Worm (Caenorhabditis elegans) whole organism, midembryonic: Measurements from ENCODE around the gene F59H6.14.
A peak's percentile ranks its signal among the peaks of the same experiment; 100 is the strongest.
"Not testable (repeated sequence)": the region's sequence is repeated elsewhere in the genome, so short reads cannot be mapped to it uniquely, and the experiment has no call there.

Experiments used
- T22C8.4 ChIP-seq: fragments of 200-800 bp; sonication (Bioruptor generic); IDR thresholded peaks from 2 replicates; pipeline ENCODE4 v1.3.6; 2022; ENCODE audit warnings: missing genetic modification characterization, missing compliant biosample characterization
- cog-1 ChIP-seq: sonication (generic microtip); optimal IDR thresholded peaks from 2 replicates; lab custom pipeline; 2016; ENCODE audit warnings: missing genetic modification characterization, missing compliant biosample characterization
- flt-1 ChIP-seq: fragments of 200-800 bp; sonication (Bioruptor generic); IDR thresholded peaks from 2 replicates; pipeline ENCODE4 v1.3.6; 2022; ENCODE audit warnings: missing genetic modification characterization, missing compliant biosample characterization
- klf-2 ChIP-seq: fragments of 200-800 bp; sonication (Bioruptor generic); conservative IDR thresholded peaks from 2 replicates; pipeline ENCODE4 v1.3.6; 2022; ENCODE audit warnings: missing genetic modification reagents, missing genetic modification characterization, missing compliant biosample characterization
- med-1 ChIP-seq: sonication (generic microtip); optimal IDR thresholded peaks from 2 replicates; lab custom pipeline; 2017; ENCODE audit warnings: missing genetic modification characterization, mild to moderate bottlenecking, missing compliant biosample characterization, antibody characterized with exemption, missing genetic modification reagents; ENCODE audit not compliant: insufficient read depth
- ref-1 ChIP-seq: fragments of 200-800 bp; sonication (Bioruptor generic); conservative IDR thresholded peaks from 2 replicates; pipeline ENCODE4 v1.3.6; 2022; ENCODE audit warnings: missing genetic modification reagents, missing genetic modification characterization, missing compliant biosample characterization
- tab-1 ChIP-seq: fragments of 200-800 bp; sonication (Bioruptor generic); IDR thresholded peaks from 2 replicates; pipeline ENCODE4 v1.3.6; 2022; ENCODE audit warnings: missing genetic modification characterization, missing compliant biosample characterization
- ztf-23 ChIP-seq: fragments of 200-800 bp; sonication (Bioruptor generic); IDR thresholded peaks from 2 replicates; pipeline ENCODE4 v1.3.6; 2022; ENCODE audit warnings: missing genetic modification reagents, missing genetic modification characterization, missing compliant biosample characterization
- ztf-29 ChIP-seq: fragments of 200-800 bp; sonication (Bioruptor generic); IDR thresholded peaks from 2 replicates; pipeline ENCODE4 v1.3.6; 2022; ENCODE audit warnings: missing genetic modification reagents, missing genetic modification characterization, missing compliant biosample characterization

The F59H6.14 gene

DNA sequence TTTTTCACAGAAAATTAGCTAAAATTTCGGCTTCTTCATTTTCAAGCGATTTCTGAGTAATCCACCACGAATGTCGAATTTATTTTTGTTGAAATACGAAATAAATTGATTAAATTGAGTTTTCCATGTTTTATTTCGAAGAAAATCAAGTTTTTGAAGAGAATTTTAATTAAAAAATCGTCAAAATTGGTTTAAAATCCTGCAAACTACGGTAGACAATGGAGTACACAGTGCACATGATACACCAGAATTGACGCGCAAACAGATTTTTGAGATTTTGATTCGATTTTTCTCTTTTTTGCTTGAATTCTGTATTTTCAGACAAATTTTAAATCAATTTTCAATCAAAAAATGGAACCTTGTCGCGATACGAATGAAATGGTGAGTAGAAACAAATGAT lies at the start of gene F59H6.14:
F59H6.14 (plus strand) TSS at position 301 of the 400 bp plus-strand sequence.
- TF ChIP-seq T22C8.4 (GFP tag; lab: Robert Waterston, UW): no peak
- no peak for TF ChIP-seq cog-1 (tag; lab: Kevin White, UChicago)
- no peak for TF ChIP-seq ref-1
- TF ChIP-seq ztf-23 (GFP tag; lab: Robert Waterston, UW): no peak
- TF ChIP-seq med-1: no peak
- no peak for TF ChIP-seq flt-1 (GFP tag; lab: Robert Waterston, UW)
- TF ChIP-seq klf-2: no peak
- TF ChIP-seq ztf-29: no peak
- TF ChIP-seq tab-1: no peak

DNA sequence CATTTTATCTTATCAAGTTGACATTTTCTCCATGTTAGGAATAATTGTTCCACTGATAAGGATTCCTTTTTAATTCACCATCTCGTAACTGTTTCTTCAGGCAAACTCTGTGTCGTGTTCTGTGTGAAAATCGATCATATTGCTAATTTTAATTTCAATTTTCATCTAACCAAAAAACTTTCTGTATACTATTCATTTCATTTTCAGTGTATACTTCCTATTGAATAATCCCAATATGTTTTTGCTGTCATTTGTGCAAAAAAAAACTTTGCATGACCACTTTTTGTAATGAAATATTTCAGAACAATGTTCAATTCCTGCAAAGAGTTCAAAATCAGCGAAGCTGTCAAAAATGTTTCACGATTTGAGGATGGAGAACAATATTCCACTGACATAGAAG lies 46.4 kb upstream of the F59H6.14 start, which contains the start of gene Y16E11A.4:
Y16E11A.4 (plus strand) TSS at position 301 of the 400 bp plus-strand sequence.
- no peak for TF ChIP-seq cog-1 (tag; lab: Kevin White, UChicago)
- no peak for TF ChIP-seq ztf-23 (GFP tag; lab: Robert Waterston, UW)
- TF ChIP-seq T22C8.4 (GFP tag; lab: Robert Waterston, UW): no peak
- TF ChIP-seq med-1: no peak
- no peak for TF ChIP-seq tab-1
- TF ChIP-seq klf-2: no peak
- TF ChIP-seq ztf-29: no peak
- TF ChIP-seq flt-1 (GFP tag; lab: Robert Waterston, UW): no peak
- no peak for TF ChIP-seq ref-1

DNA sequence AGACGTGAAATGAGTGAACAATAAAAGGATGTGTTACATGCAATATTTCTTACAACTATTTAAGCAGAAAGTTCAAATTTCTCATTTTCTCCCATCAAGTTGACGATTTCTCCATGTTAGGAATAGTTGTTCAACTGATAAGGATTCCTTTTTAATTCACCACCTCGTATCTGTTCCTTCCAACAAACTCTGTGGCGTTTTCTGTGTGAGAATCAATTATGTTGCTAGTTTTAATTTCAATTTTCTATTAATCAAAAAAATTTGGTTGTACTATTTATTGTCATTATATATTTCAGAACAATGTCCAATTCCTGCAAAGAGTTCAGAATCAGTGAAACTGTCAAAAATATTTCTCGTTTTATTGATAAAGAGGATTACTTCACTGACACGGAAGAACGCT lies 44.4 kb upstream of the F59H6.14 start, which contains the start of gene math-44:
math-44 (plus strand) TSS at position 301 of the 400 bp plus-strand sequence.
- TF ChIP-seq klf-2: no peak
- no peak for TF ChIP-seq ztf-29
- TF ChIP-seq cog-1 (tag; lab: Kevin White, UChicago): no peak
- no peak for TF ChIP-seq tab-1
- no peak for TF ChIP-seq flt-1 (GFP tag; lab: Robert Waterston, UW)
- TF ChIP-seq T22C8.4 (GFP tag; lab: Robert Waterston, UW): no peak
- no peak for TF ChIP-seq med-1
- TF ChIP-seq ref-1: no peak
- no peak for TF ChIP-seq ztf-23 (GFP tag; lab: Robert Waterston, UW)

DNA sequence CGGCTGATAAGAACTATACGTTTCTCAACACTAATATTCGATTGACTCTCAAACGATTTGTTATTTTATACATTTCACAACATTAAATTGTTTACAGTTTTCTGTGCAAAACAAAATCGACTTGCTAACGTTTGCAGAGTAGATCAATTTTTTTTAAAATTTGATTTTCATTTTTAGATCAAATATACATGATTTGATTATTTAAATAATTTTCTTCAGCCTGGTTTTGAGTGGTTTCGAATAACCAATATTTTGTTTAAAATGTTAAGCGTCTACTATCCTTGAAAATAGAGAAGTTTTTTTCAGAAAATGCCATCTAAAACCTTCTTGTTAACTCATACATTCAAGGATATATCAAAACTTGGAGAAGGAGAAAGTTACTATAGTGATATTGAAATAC lies 39.6 kb upstream of the F59H6.14 start, which contains the start of gene math-21:
math-21 (plus strand) TSS at position 301 of the 400 bp plus-strand sequence.
- TF ChIP-seq ref-1 (no peak), med-1 (no peak), tab-1 (no peak), ztf-29 (no peak), klf-2 (no peak), ztf-23 (GFP tag; lab: Robert Waterston, UW) (no peak), T22C8.4 (GFP tag; lab: Robert Waterston, UW) (no peak), flt-1 (GFP tag; lab: Robert Waterston, UW) (no peak), cog-1 (tag; lab: Kevin White, UChicago) (no peak)

DNA sequence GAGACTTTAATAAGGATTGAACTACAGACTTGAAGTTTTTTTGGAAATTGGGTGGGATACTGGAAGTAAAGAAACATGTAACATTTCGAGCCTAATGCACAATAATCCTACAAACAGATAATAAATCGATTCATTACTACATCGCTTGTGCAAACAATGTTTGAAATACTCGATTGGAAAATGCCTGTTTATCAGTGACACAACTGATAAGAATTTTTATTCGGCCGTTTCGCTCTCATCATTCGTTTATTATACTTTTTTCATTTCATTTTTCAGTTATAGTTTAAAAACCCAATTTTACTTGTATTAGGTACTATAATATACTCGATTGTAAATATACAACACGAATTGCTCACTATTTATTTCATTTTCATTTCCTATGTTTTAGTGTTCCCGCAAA lies 37.6 kb upstream of the F59H6.14 start:
- TF ChIP-seq T22C8.4 (GFP tag; lab: Robert Waterston, UW): no peak
- no peak for TF ChIP-seq cog-1 (tag; lab: Kevin White, UChicago)
- TF ChIP-seq med-1: no peak
- no peak for TF ChIP-seq ref-1
- TF ChIP-seq flt-1 (GFP tag; lab: Robert Waterston, UW): no peak
- TF ChIP-seq ztf-29: no peak
- no peak for TF ChIP-seq klf-2
- no peak for TF ChIP-seq ztf-23 (GFP tag; lab: Robert Waterston, UW)
- no peak for TF ChIP-seq tab-1

DNA sequence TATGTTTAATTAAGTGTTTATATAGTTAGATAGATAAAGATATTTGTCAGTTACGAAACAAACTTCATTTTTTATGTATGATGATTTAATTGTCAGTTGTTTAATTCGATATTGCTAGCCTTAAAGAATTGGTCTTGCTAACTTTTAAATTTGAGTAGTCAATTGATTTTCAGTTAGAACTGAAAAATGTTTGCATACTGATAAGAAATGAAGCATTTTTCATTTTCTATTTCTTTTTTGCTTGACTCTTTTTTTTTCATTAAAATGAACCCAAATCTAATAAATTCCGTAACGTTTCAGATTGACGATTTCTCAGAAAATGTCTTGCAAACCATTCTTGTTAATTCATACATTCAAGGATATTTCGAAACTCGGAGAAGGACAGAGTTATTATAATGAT lies 37.1 kb upstream of the F59H6.14 start, which contains the start of gene math-20:
math-20 (plus strand) TSS at position 301 of the 400 bp plus-strand sequence.
- TF ChIP-seq tab-1 (no peak), med-1 (no peak), ref-1 (no peak), klf-2 (no peak), flt-1 (GFP tag; lab: Robert Waterston, UW) (no peak), ztf-29 (no peak), cog-1 (tag; lab: Kevin White, UChicago) (no peak), ztf-23 (GFP tag; lab: Robert Waterston, UW) (no peak), T22C8.4 (GFP tag; lab: Robert Waterston, UW) (no peak)

DNA sequence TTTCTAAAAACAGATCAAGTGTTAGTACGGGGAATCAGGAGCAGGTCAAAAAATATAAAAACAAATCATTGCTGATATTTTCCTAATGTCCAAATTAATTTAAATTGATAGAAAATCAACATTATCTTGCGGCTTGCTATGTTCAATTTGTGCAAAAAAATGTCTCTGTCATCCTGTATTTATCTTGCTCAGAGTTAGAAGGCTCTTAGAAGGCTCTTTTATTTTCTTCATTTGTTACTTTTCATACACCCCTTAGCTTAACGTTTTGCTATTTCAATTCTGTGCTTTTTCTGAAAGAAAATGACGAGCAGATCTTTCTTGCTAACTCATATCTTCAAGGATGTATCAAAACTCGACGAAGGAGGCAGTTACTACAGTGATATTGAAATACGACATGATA lies 34.8 kb upstream of the F59H6.14 start, which contains the start of gene math-19:
math-19 (plus strand) TSS at position 301 of the 400 bp plus-strand sequence.
- not testable (repeated sequence) for TF ChIP-seq flt-1 (GFP tag; lab: Robert Waterston, UW); ztf-29; T22C8.4 (GFP tag; lab: Robert Waterston, UW)

DNA sequence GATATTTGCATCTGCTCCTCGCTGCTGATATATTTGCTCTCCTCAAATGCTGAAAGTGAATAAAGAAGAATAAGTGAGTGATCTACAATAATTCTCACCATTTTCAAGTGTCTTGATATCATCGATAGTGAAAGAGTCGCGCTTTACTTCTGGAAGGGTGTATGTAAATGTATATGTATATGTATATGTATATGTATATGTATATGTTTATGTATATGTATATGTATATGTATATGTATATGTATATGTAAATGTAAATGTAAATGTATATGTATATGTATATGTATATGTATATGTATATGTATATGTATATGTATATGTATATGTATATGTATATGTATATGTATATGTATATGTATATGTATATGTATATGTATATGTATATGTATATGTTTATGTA lies 32.7 kb upstream of the F59H6.14 start, which contains the start of gene ceh-84:
ceh-84 (minus strand) TSS at position 101 of the 400 bp plus-strand sequence.
- not testable (repeated sequence) for TF ChIP-seq ref-1; klf-2; ztf-23 (GFP tag; lab: Robert Waterston, UW)

DNA sequence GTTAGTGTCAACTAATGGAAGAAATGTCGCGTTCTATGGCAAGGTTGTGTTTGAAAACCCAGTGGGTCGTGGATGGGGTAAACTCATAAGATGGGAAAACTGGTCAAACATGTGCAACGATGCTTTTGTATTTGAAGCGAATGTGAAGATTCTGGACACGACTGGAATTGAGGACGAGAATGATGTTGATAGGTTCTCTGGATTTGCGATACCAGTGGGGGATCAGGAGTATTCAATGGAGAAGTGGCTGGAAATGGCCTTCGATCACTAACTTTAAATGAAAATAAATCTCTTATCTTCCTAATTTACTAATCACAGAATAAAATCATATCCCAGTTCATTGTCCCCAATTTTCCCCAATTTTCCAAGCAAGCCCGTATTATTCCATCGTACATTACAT lies 22.2 kb upstream of the F59H6.14 start:
- TF ChIP-seq klf-2 (no peak), flt-1 (GFP tag; lab: Robert Waterston, UW) (no peak)

DNA sequence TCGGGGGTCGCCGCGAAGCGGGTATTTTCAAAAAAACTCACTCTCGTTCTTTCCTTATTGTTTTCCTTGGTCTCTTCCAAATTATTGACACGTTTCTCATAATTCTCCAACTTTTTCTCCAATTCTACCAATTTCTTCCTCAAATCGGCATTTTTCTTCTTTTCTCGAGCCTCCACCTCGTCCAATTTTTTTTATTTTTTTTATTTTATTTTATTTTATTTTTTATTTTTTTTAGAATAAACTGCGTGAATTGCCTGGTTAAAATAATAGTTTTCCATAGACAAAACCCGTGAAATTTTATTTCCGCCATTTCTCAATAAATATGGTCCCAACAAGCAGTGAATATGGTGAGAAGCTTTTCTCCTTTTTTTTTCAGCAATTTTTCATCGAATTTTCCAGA lies 20.7 kb upstream of the F59H6.14 start, which contains the start of gene F59H6.15:
F59H6.15 (plus strand) TSS at position 301 of the 400 bp plus-strand sequence.
- TF ChIP-seq cog-1 (tag; lab: Kevin White, UChicago) (no peak), ref-1 (no peak), T22C8.4 (GFP tag; lab: Robert Waterston, UW) (no peak), klf-2 (no peak), ztf-29 (no peak), med-1 (no peak), ztf-23 (GFP tag; lab: Robert Waterston, UW) (no peak), flt-1 (GFP tag; lab: Robert Waterston, UW) (no peak), tab-1 (no peak)

DNA sequence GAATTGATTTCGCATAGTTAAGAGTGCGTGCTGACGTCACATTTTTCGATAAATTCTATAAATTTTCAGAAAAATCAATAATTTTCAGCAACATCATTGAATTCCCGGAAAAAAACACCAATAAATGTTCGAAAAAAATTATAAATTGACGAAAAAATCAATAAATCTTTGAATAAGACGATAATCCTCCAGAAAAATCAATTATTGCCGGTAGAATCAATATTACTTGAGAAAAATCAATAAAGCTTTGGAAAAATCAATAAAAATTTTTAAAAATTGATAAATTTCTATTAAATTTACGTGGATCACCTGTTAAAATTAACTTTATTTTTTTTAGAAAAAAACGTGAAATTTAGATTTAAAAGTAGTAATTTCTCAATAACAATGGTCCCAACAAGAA lies 19.5 kb upstream of the F59H6.14 start:
- TF ChIP-seq T22C8.4 (GFP tag; lab: Robert Waterston, UW) (peak; percentile 37; the same call in 1 of the 2 replicates), ref-1 (no peak)
